Worm (Caenorhabditis elegans) whole organism, L4 larva: ENCODE data around the gene mdt-30.

Experiments
- Y75B8A.6 ChIP-seq: fragments of 200-800 bp; sonication (Bioruptor generic); IDR thresholded peaks from 2 replicates; pipeline ENCODE4 v1.3.6; 2022; ENCODE audit warnings: missing genetic modification reagents, missing genetic modification characterization, missing compliant biosample characterization
- ZK337.2 ChIP-seq: fragments of 200-800 bp; sonication (Bioruptor generic); IDR thresholded peaks from 2 replicates; pipeline ENCODE4 v1.3.6; 2022; ENCODE audit warnings: missing genetic modification reagents, missing genetic modification characterization, missing compliant biosample characterization
- ceh-82 ChIP-seq: sonication (generic microtip); optimal IDR thresholded peaks from 2 replicates; lab custom pipeline; 2017; ENCODE audit warnings: missing biosample characterization, missing genetic modification characterization
- cey-2 ChIP-seq: sonication (generic microtip); optimal IDR thresholded peaks from 3 replicates; lab custom pipeline; 2017; ENCODE audit warnings: missing genetic modification characterization, mild to moderate bottlenecking, missing compliant biosample characterization, antibody characterized with exemption, borderline replicate concordance; ENCODE audit not compliant: insufficient read depth
- mep-1 ChIP-seq: fragments of 150-350 bp; sonication (generic microtip); optimal IDR thresholded peaks from 3 replicates; lab custom pipeline; 2014; ENCODE audit warnings: missing biosample characterization, missing genetic modification characterization
- mxl-2 ChIP-seq: fragments of 200-800 bp; sonication (Bioruptor generic); conservative IDR thresholded peaks from 2 replicates; pipeline ENCODE4 v1.3.6; 2022; ENCODE audit warnings: missing genetic modification reagents, missing genetic modification characterization, missing compliant biosample characterization
- nhr-11 ChIP-seq: fragments of 150-350 bp; optimal IDR thresholded peaks from 2 replicates; lab custom pipeline; 2014; ENCODE audit warnings: missing biosample characterization, missing genetic modification characterization
- nhr-28 ChIP-seq: fragments of 150-350 bp; optimal IDR thresholded peaks from 2 replicates; lab custom pipeline; 2014; ENCODE audit warnings: missing biosample characterization, missing genetic modification characterization
- nhr-76 ChIP-seq: fragments of 150-350 bp; optimal IDR thresholded peaks from 2 replicates; lab custom pipeline; 2014; ENCODE audit warnings: missing biosample characterization, missing genetic modification characterization
- saeg-2 ChIP-seq: fragments of 200-800 bp; sonication (Bioruptor generic); IDR thresholded peaks from 2 replicates; pipeline ENCODE4 v1.3.6; 2022; ENCODE audit warnings: missing genetic modification reagents, missing genetic modification characterization, missing compliant biosample characterization
- unc-39 ChIP-seq: sonication (generic microtip); optimal IDR thresholded peaks from 2 replicates; lab custom pipeline; 2017; ENCODE audit warnings: missing biosample characterization, missing genetic modification characterization
- ztf-7 ChIP-seq: fragments of 150-350 bp; optimal IDR thresholded peaks from 2 replicates; lab custom pipeline; 2014; ENCODE audit warnings: missing biosample characterization, missing genetic modification characterization

DNA sequence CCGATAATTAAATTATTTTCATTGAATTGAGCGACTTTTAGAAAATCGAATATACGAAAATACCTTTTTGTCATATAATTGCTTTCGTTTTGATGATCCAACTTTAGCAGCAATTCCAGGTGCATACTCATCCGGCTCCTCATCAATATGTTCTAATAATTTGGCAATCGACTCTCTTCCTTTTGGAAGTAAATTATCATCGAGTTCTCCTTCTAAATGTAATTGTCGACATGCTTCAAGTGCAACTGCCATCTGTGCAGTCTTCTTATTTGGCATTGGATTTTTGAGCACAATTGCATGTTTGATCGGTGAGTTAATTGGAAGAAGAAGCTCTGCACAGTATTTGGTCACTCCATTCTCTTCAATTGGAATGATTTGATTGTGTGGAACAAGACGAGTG lies 49.3 kb upstream of the mdt-30 start:
- TF ChIP-seq ZK337.2 (no peak), nhr-11 (tag; lab: Kevin White, UChicago) (no peak), unc-39 (tag; lab: Kevin White, UChicago) (no peak), nhr-28 (tag; lab: Kevin White, UChicago) (no peak), nhr-76 (tag; lab: Kevin White, UChicago) (no peak), cey-2 (no peak), mep-1 (tag; lab: Kevin White, UChicago) (no peak), ztf-7 (no peak), ceh-82 (no peak), Y75B8A.6 (no peak), mxl-2 (GFP tag; lab: Robert Waterston, UW) (no peak), saeg-2 (no peak)
